Worm (Caenorhabditis elegans) whole organism, late embryonic: ENCODE measurements around the gene cest-31.
A peak's percentile ranks its signal among the peaks of the same experiment; 100 is the strongest.

ENCODE experiments used
- K02D7.2 ChIP-seq: sonication (generic microtip); optimal IDR thresholded peaks from 2 replicates; lab custom pipeline; 2017; ENCODE audit warnings: mild to moderate bottlenecking, missing genetic modification characterization, missing compliant biosample characterization
- Y22D7AL.16 ChIP-seq: sonication (generic microtip); optimal IDR thresholded peaks from 2 replicates; lab custom pipeline; 2016; ENCODE audit warnings: missing genetic modification characterization, missing compliant biosample characterization
- ahr-1 ChIP-seq: sonication (generic microtip); optimal IDR thresholded peaks from 2 replicates; lab custom pipeline; 2016; ENCODE audit warnings: missing genetic modification characterization, missing compliant biosample characterization
- ama-1 ChIP-seq: fragments of 150-350 bp; optimal IDR thresholded peaks from 2 replicates; lab custom pipeline; 2014
- ceh-18 ChIP-seq: sonication (generic microtip); optimal IDR thresholded peaks from 2 replicates; lab custom pipeline; 2016; ENCODE audit warnings: missing genetic modification characterization, missing compliant biosample characterization
- ceh-19 ChIP-seq: fragments of 200-800 bp; sonication (Bioruptor generic); optimal IDR thresholded peaks from 2 replicates; lab custom pipeline; 2018; ENCODE audit warnings: mild to moderate bottlenecking, missing genetic modification characterization, missing compliant biosample characterization
- ceh-2 ChIP-seq: sonication (generic microtip); optimal IDR thresholded peaks from 2 replicates; lab custom pipeline; 2016; ENCODE audit warnings: missing genotype, missing genetic modification characterization, missing compliant biosample characterization
- ceh-22 ChIP-seq: sonication (generic microtip); optimal IDR thresholded peaks from 2 replicates; lab custom pipeline; 2017; ENCODE audit warnings: missing biosample characterization, missing genetic modification characterization
- ceh-34 ChIP-seq: sonication (generic microtip); optimal IDR thresholded peaks from 2 replicates; lab custom pipeline; 2016; ENCODE audit warnings: mild to moderate bottlenecking, missing genetic modification characterization, missing compliant biosample characterization
- ceh-48 ChIP-seq: sonication (generic microtip); optimal IDR thresholded peaks from 2 replicates; lab custom pipeline; 2016; ENCODE audit warnings: missing genetic modification characterization, inconsistent platforms, missing compliant biosample characterization
- ceh-6 ChIP-seq: fragments of 200-800 bp; sonication (Bioruptor generic); optimal IDR thresholded peaks from 2 replicates; lab custom pipeline; 2018; ENCODE audit warnings: mild to moderate bottlenecking, missing genetic modification characterization, missing compliant biosample characterization
- ceh-9 ChIP-seq: sonication (generic microtip); optimal IDR thresholded peaks from 2 replicates; lab custom pipeline; 2016; ENCODE audit warnings: mild to moderate bottlenecking, missing genetic modification characterization, inconsistent platforms, missing compliant biosample characterization
- dmd-4 ChIP-seq: sonication (generic microtip); optimal IDR thresholded peaks from 2 replicates; lab custom pipeline; 2016; ENCODE audit warnings: borderline replicate concordance, missing genetic modification characterization, missing compliant biosample characterization
- dve-1 ChIP-seq: sonication (generic microtip); optimal IDR thresholded peaks from 2 replicates; lab custom pipeline; 2017; ENCODE audit warnings: antibody characterized with exemption, mild to moderate bottlenecking, missing genetic modification characterization, missing compliant biosample characterization
- elt-2 ChIP-seq: sonication (generic microtip); optimal IDR thresholded peaks from 2 replicates; lab custom pipeline; 2016; ENCODE audit warnings: missing genetic modification reagents, missing genetic modification characterization, missing compliant biosample characterization
- fax-1 ChIP-seq: sonication (generic microtip); optimal IDR thresholded peaks from 2 replicates; lab custom pipeline; 2016; ENCODE audit warnings: missing genotype, missing genetic modification characterization, missing compliant biosample characterization
- gmeb-2 ChIP-seq: sonication (generic microtip); optimal IDR thresholded peaks from 2 replicates; lab custom pipeline; 2016; ENCODE audit warnings: missing genetic modification characterization, inconsistent platforms, missing compliant biosample characterization
- hlh-13 ChIP-seq: fragments of 200-800 bp; sonication (Bioruptor generic); optimal IDR thresholded peaks from 2 replicates; lab custom pipeline; 2018; ENCODE audit warnings: mild to moderate bottlenecking, missing genetic modification characterization, missing compliant biosample characterization
- hlh-15 ChIP-seq: sonication (generic microtip); optimal IDR thresholded peaks from 2 replicates; lab custom pipeline; 2016; ENCODE audit warnings: missing genetic modification characterization, missing compliant biosample characterization
- hlh-30 ChIP-seq: sonication (generic microtip); optimal IDR thresholded peaks from 2 replicates; lab custom pipeline; 2017; ENCODE audit warnings: antibody characterized with exemption, missing genetic modification characterization, missing compliant biosample characterization; ENCODE audit not compliant: insufficient read depth
- hlh-8 ChIP-seq: sonication (generic microtip); optimal IDR thresholded peaks from 2 replicates; lab custom pipeline; 2016; ENCODE audit warnings: missing genotype, missing genetic modification characterization, missing compliant biosample characterization
- lim-6 ChIP-seq: sonication (generic microtip); optimal IDR thresholded peaks from 2 replicates; lab custom pipeline; 2016; ENCODE audit warnings: missing genetic modification characterization, missing compliant biosample characterization
- lin-11 ChIP-seq: fragments of 200-800 bp; sonication (Bioruptor generic); optimal IDR thresholded peaks from 2 replicates; lab custom pipeline; 2018; ENCODE audit warnings: mild to moderate bottlenecking, missing genetic modification characterization, missing compliant biosample characterization
- madf-2 ChIP-seq: sonication (generic microtip); optimal IDR thresholded peaks from 2 replicates; lab custom pipeline; 2017; ENCODE audit warnings: missing genetic modification characterization, missing compliant biosample characterization
- nfya-1 ChIP-seq: sonication (generic microtip); optimal IDR thresholded peaks from 2 replicates; lab custom pipeline; 2017; ENCODE audit warnings: missing genetic modification characterization, mild to moderate bottlenecking, missing compliant biosample characterization, antibody characterized with exemption, moderate library complexity
- nhr-11 ChIP-seq: fragments of 150-350 bp; optimal IDR thresholded peaks from 2 replicates; lab custom pipeline; 2014; ENCODE audit warnings: missing biosample characterization, missing genetic modification characterization
- nhr-232 ChIP-seq: sonication (generic microtip); optimal IDR thresholded peaks from 2 replicates; lab custom pipeline; 2016; ENCODE audit warnings: missing genetic modification characterization, missing compliant biosample characterization
- npax-4 ChIP-seq: sonication (generic microtip); optimal IDR thresholded peaks from 2 replicates; lab custom pipeline; 2016; ENCODE audit warnings: missing genetic modification characterization, missing compliant biosample characterization
- pag-3 ChIP-seq: sonication (generic microtip); optimal IDR thresholded peaks from 2 replicates; lab custom pipeline; 2016; ENCODE audit warnings: missing compliant biosample characterization, missing genetic modification characterization, borderline replicate concordance
- pax-1 ChIP-seq: fragments of 150-350 bp; optimal IDR thresholded peaks from 2 replicates; lab custom pipeline; 2014; ENCODE audit warnings: missing biosample characterization, missing genetic modification characterization
- pha-2 ChIP-seq: sonication (generic microtip); optimal IDR thresholded peaks from 2 replicates; lab custom pipeline; 2017; ENCODE audit warnings: mild to moderate bottlenecking, missing genetic modification characterization, missing compliant biosample characterization
- pqm-1 ChIP-seq: sonication (generic microtip); optimal IDR thresholded peaks from 2 replicates; lab custom pipeline; 2016; ENCODE audit warnings: missing genetic modification characterization, missing compliant biosample characterization
- pros-1 ChIP-seq: fragments of 150-350 bp; optimal IDR thresholded peaks from 2 replicates; lab custom pipeline; 2014; ENCODE audit warnings: missing biosample characterization, missing genetic modification reagents, missing genetic modification characterization
- sdc-2 ChIP-seq: sonication (generic microtip); optimal IDR thresholded peaks from 2 replicates; lab custom pipeline; 2016; ENCODE audit warnings: missing genotype, missing genetic modification characterization, missing compliant biosample characterization
- sox-2 ChIP-seq: fragments of 200-800 bp; sonication (Bioruptor generic); IDR thresholded peaks from 2 replicates; pipeline ENCODE4 v1.3.6; 2022; ENCODE audit warnings: missing genetic modification reagents, missing genetic modification characterization, missing compliant biosample characterization
- sox-4 ChIP-seq: sonication (generic microtip); optimal IDR thresholded peaks from 2 replicates; lab custom pipeline; 2017; ENCODE audit warnings: mild to moderate bottlenecking, missing genetic modification characterization, inconsistent platforms, missing compliant biosample characterization
- syd-9 ChIP-seq: sonication (generic microtip); optimal IDR thresholded peaks from 2 replicates; lab custom pipeline; 2016; ENCODE audit warnings: mild to moderate bottlenecking, missing genetic modification characterization, moderate library complexity, missing compliant biosample characterization
- tbx-2 ChIP-seq: sonication (generic microtip); optimal IDR thresholded peaks from 2 replicates; lab custom pipeline; 2016; ENCODE audit warnings: missing genetic modification characterization, missing compliant biosample characterization
- tbx-7 ChIP-seq: sonication (generic microtip); optimal IDR thresholded peaks from 2 replicates; lab custom pipeline; 2016; ENCODE audit warnings: missing genotype, missing genetic modification characterization, missing compliant biosample characterization
- ttx-3 ChIP-seq: sonication (generic microtip); optimal IDR thresholded peaks from 2 replicates; lab custom pipeline; 2016; ENCODE audit warnings: missing genetic modification reagents, missing genetic modification characterization, missing compliant biosample characterization
- unc-3 ChIP-seq, 2 experiments: fragments of 200-800 bp in 1 of 2; sonication (Bioruptor generic) in 1 of 2; sonication (generic microtip) in 1 of 2; conservative IDR thresholded peaks in 1 of 2; optimal IDR thresholded peaks in 1 of 2; 2 replicates each; pipeline versions ENCODE4 v1.3.6 to Lab custom; 2016 to 2022; ENCODE audit warnings: missing compliant biosample characterization in 2 of 2, missing genetic modification characterization in 2 of 2, missing genetic modification reagents in 1 of 2
- unc-42 ChIP-seq: sonication (generic microtip); optimal IDR thresholded peaks from 2 replicates; lab custom pipeline; 2016; ENCODE audit warnings: missing genotype, missing genetic modification characterization, missing compliant biosample characterization
- zip-5 ChIP-seq: sonication (generic microtip); optimal IDR thresholded peaks from 2 replicates; lab custom pipeline; 2016; ENCODE audit warnings: missing genetic modification characterization, missing compliant biosample characterization
- ztf-16 ChIP-seq: sonication (generic microtip); optimal IDR thresholded peaks from 2 replicates; lab custom pipeline; 2017; ENCODE audit warnings: missing genetic modification characterization, missing compliant biosample characterization

The cest-31 gene

DNA sequence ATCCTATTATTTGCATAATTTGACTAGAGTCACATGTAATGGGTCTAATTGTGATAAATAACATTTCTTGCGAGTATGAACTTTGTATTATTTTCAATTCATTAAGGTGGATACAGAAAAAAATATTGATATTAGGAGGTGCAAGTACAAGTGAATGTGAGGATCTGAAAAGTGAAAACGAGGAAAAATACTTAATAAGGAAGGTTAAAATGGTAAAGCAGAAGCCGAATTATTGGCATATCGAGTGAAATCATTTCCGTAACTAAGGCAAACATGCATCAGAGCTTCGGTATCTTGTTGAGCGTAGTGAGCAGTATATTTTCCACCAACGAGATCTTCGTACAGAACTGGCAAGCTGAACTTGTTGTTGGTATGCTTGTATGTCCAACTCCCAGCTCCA is 30.4 kb downstream of the cest-31 start:
- TF ChIP-seq fax-1 (tag; lab: Kevin White, UChicago) = no peak
- TF ChIP-seq pros-1 (tag; lab: Kevin White, UChicago) = no peak
- no peak for TF ChIP-seq pax-1 (tag; lab: Kevin White, UChicago)
- no peak for TF ChIP-seq dve-1 (tag; lab: Kevin White, UChicago)
- TF ChIP-seq ztf-16 (tag; lab: Kevin White, UChicago) = no peak
- no peak for TF ChIP-seq ceh-18
- no peak for TF ChIP-seq tbx-7
- no peak for TF ChIP-seq K02D7.2 (tag; lab: Kevin White, UChicago)
- TF ChIP-seq pag-3 = no peak
- no peak for TF ChIP-seq ceh-19

DNA sequence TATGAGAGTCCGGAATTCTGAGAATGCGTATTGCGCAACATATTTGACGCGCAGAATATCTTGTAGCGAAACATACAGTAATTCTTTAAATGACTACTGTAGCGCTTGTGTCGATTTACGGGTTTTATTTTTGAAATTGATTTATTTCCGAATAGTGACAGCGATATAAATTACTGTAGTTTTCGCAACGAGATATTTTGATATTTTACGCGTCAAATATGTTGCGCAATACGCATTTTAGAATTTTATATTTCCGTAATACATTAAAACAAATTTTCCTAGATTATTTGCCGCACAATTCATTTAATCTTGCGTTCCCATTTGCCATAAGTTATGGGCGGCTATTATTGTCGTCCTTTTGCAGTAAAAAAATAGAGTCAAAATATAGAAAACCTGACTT is 31.3 kb downstream of the cest-31 start:
- TF ChIP-seq ceh-34 (tag; lab: Kevin White, UChicago) (no peak), ceh-22 (no peak), Y22D7AL.16 (no peak), npax-4 (no peak)

DNA sequence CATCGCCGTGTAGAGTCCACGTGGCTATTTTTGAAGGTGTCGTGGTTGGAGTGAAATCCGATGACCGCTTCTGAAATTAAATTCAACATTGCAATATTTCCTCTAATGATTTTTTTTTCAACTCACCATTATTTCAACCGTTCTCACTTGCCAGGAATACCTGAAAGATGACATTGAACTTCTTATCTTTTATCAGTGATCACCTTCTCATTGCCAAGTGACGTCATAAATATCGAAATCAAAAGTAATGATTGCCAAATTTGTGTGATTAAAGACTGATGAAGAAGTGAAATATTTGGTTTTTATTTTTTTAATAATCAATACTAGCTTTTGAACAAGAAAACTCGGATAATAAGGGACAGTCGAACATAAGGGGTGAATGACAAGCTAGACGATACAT is 32.7 kb downstream of the cest-31 start, which contains the start of gene W02F12.4:
TSS of gene W02F12.4 (minus strand) at position 164 of the 400 bp plus-strand sequence.
- TF ChIP-seq syd-9 (tag; lab: Kevin White, UChicago) = no peak
- TF ChIP-seq elt-2 = peak; percentile 82

DNA sequence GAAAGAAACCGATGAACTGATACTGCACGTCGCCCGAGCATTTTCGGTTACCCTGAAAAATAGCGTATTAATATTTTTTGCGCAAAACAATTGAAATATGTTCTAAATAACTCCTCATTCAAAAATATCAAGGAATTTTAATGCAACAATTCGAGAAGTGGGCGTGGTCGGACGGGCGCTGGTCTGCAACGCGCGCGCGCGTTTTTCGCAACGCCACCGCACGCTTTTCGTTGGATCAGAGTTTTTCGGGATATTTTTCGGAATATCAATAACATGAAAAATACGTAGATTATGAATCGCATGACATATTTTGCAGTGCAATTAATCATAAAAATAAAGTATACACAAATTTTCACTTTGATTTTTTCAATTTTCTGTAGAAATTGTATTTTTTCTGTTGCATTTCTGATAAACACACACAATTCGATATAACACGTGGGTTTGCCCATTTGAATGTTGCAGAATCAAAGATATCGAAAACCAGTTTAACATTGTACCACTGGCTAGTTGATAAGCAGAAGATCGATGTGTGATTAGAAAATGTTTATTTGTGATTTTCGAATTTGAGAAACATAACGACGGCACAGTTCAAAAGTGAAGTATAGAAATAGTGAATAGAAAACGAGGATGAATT is 35.1 kb downstream of the cest-31 start, which contains the start of gene dlst-1:
TSS of gene dlst-1 (minus strand) at position 52 of the 634 bp plus-strand sequence.
- TF ChIP-seq hlh-13 = no peak
- TF ChIP-seq sdc-2 (tag; lab: Kevin White, UChicago) = peak; percentile 23
- TF ChIP-seq dmd-4 = no peak
- TF ChIP-seq sox-2 (GFP tag; lab: Robert Waterston, UW) = no peak
- peak; percentile 33 for TF ChIP-seq ceh-34 (tag; lab: Kevin White, UChicago)
- TF ChIP-seq npax-4 = no peak
- TF ChIP-seq tbx-7 = peak; percentile 2
- no peak for TF ChIP-seq pag-3
- TF ChIP-seq ceh-22 = no peak
- TF ChIP-seq ceh-6 (GFP tag; lab: Kevin White, UChicago) = peak; percentile 12
- peak; percentile 42 for TF ChIP-seq zip-5 (tag; lab: Kevin White, UChicago)
- TF ChIP-seq dve-1 (tag; lab: Kevin White, UChicago) = no peak
- peak; percentile 49 for TF ChIP-seq fax-1 (tag; lab: Kevin White, UChicago)
- TF ChIP-seq ceh-48 = no peak
- TF ChIP-seq unc-3 (GFP tag; conservative IDR thresholded peaks at IDR 0.05; lab: Robert Waterston, UW) = no peak
- TF ChIP-seq unc-3 (tag; optimal IDR thresholded peaks at IDR 0.05; lab: Kevin White, UChicago) = peak; percentile 40
- TF ChIP-seq hlh-8 (tag; lab: Kevin White, UChicago) = peak; percentile 6
- TF ChIP-seq unc-42 (tag; lab: Kevin White, UChicago) = no peak
- no peak for TF ChIP-seq hlh-30
- peak; percentile 20 for TF ChIP-seq pha-2 (tag; lab: Kevin White, UChicago)
- TF ChIP-seq nfya-1 = peak; percentile 69
- TF ChIP-seq ceh-9 = no peak
- TF ChIP-seq pqm-1 (tag; lab: Kevin White, UChicago) = no peak
- TF ChIP-seq ama-1 (lab: Kevin White, UChicago) = no peak
- no peak for TF ChIP-seq ahr-1 (tag; lab: Kevin White, UChicago)
- TF ChIP-seq lin-11 = peak; percentile 31
- TF ChIP-seq gmeb-2 (tag; lab: Kevin White, UChicago) = peak; percentile 29
- peak; percentile 17 for TF ChIP-seq syd-9 (tag; lab: Kevin White, UChicago)
- no peak for TF ChIP-seq ceh-2 (tag; lab: Kevin White, UChicago)
- peak; percentile 47 for TF ChIP-seq nhr-232 (tag; lab: Kevin White, UChicago)
- peak; percentile 56 for TF ChIP-seq ztf-16 (tag; lab: Kevin White, UChicago)
- TF ChIP-seq K02D7.2 (tag; lab: Kevin White, UChicago) = peak; percentile 46
- TF ChIP-seq sox-4 (tag; lab: Kevin White, UChicago) = peak; percentile 45
- TF ChIP-seq nhr-11 (tag; lab: Kevin White, UChicago) = no peak
- TF ChIP-seq hlh-15 (tag; lab: Kevin White, UChicago) = peak; percentile 27
- TF ChIP-seq ceh-18 = peak; percentile 4
- TF ChIP-seq madf-2 = peak; percentile 62
- peak; percentile 5 for TF ChIP-seq Y22D7AL.16
- TF ChIP-seq tbx-2 (tag; lab: Kevin White, UChicago) = peak; percentile 60
- no peak for TF ChIP-seq lim-6 (tag; lab: Kevin White, UChicago)
- peak; percentile 54 for TF ChIP-seq ttx-3 (tag; lab: Kevin White, UChicago)
- no peak for TF ChIP-seq pax-1 (tag; lab: Kevin White, UChicago)
